Worm (Caenorhabditis elegans) whole organism, L2 larva: ENCODE data around the gene dyc-1.

Source experiments
- aly-2 ChIP-seq: fragments of 150-350 bp; optimal IDR thresholded peaks from 2 replicates; lab custom pipeline; 2014; ENCODE audit warnings: missing biosample characterization, missing genetic modification characterization
- ama-1 ChIP-seq: fragments of 150-350 bp; optimal IDR thresholded peaks from 2 replicates; lab custom pipeline; 2018; ENCODE audit warnings: inconsistent platforms
- blmp-1 ChIP-seq: sonication (generic microtip); optimal IDR thresholded peaks from 2 replicates; lab custom pipeline; 2017; ENCODE audit warnings: missing genetic modification characterization, mild to moderate bottlenecking, missing compliant biosample characterization, antibody characterized with exemption, moderate library complexity; ENCODE audit not compliant: insufficient read depth
- ceh-82 ChIP-seq: fragments of 150-350 bp; optimal IDR thresholded peaks from 2 replicates; lab custom pipeline; 2014; ENCODE audit warnings: missing biosample characterization, missing genetic modification characterization
- elt-1 ChIP-seq: fragments of 150-350 bp; optimal IDR thresholded peaks from 2 replicates; lab custom pipeline; 2014; ENCODE audit warnings: missing biosample characterization, missing genetic modification characterization
- nhr-11 ChIP-seq: fragments of 150-350 bp; optimal IDR thresholded peaks from 2 replicates; lab custom pipeline; 2014; ENCODE audit warnings: missing biosample characterization, missing genetic modification characterization
- nhr-25 ChIP-seq: fragments of 150-350 bp; sonication (generic microtip); optimal IDR thresholded peaks from 3 replicates; lab custom pipeline; 2014; ENCODE audit warnings: missing biosample characterization, missing genetic modification characterization
- nhr-77 ChIP-seq: fragments of 150-350 bp; optimal IDR thresholded peaks from 2 replicates; lab custom pipeline; 2014; ENCODE audit warnings: missing biosample characterization, missing genetic modification characterization
- snpc-4 ChIP-seq: fragments of 150-350 bp; optimal IDR thresholded peaks from 2 replicates; lab custom pipeline; 2014; ENCODE audit warnings: missing biosample characterization, missing genetic modification characterization
- unc-62 ChIP-seq: fragments of 150-350 bp; optimal IDR thresholded peaks from 2 replicates; lab custom pipeline; 2014; ENCODE audit warnings: missing biosample characterization, missing genetic modification reagents, missing genetic modification characterization
- ztf-11 ChIP-seq: sonication (generic microtip); optimal IDR thresholded peaks from 2 replicates; lab custom pipeline; 2017; ENCODE audit warnings: missing biosample characterization, missing genetic modification characterization
- ztf-4 ChIP-seq: fragments of 150-350 bp; optimal IDR thresholded peaks from 2 replicates; lab custom pipeline; 2014; ENCODE audit warnings: missing biosample characterization, missing genetic modification characterization

DNA sequence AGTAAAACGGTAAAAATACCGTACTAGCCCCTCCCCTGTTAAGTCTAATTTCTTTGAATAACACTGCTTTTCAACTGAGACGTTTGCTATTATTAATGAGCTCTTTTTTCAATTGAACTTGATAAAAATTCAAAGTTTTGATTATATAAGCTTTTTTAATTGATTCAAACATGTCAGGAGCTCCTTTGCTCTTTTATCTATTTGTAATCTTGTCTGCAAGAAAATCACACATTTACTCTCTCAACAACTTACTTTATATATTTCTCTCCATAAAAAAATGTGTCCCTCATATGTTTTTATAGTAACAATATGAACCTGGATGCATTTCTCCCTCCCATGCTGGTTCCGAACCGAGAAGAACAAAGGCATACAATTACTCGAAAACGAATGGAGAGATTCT, 29.0 kb upstream of the dyc-1 start, which contains the start of gene C04C11.1:
- TF ChIP-seq nhr-11 (tag; lab: Kevin White, UChicago) (no peak), ztf-11 (no peak), blmp-1 (tag; lab: Kevin White, UChicago) (no peak), ama-1 (lab: Kevin White, UChicago) (no peak), nhr-25 (tag; lab: Kevin White, UChicago) (no peak), ceh-82 (tag; lab: Kevin White, UChicago) (no peak), unc-62 (GFP tag; lab: Kevin White, UChicago) (no peak), snpc-4 (tag; lab: Kevin White, UChicago) (no peak), aly-2 (tag; lab: Kevin White, UChicago) (no peak), ztf-4 (tag; lab: Kevin White, UChicago) (no peak), nhr-77 (tag; lab: Kevin White, UChicago) (no peak), elt-1 (tag; lab: Kevin White, UChicago) (no peak)
